Worm (Caenorhabditis elegans): Measurements from ENCODE around the gene srlf-35.

- TF ChIP-seq dao-5 (tag; optimal IDR thresholded peaks at IDR 0.05) (no peak), W03F9.2 (tag; optimal IDR thresholded peaks at IDR 0.05) (no peak)
These were observed 1.4 kb downstream of the srlf-35 start, which contains the start of gene srlf-19 for ce11 chrV:505191-505590.

Measured in whole organism, L4/young adult.